Worm (Caenorhabditis elegans): ENCODE data around the gene F13H8.6.

The F13H8.6 gene

ce11 chrII:6324086-6324485 is 37.3 kb upstream of the F13H8.6 start, which contains the start of gene sma-6:
Gene sma-6 (plus strand): TSS chrII:6324484.
- TF ChIP-seq fos-1 (tag; optimal IDR thresholded peaks at IDR 0.05) (no peak), arid-1 (GFP tag; conservative IDR thresholded peaks at IDR 0.05) (no peak), nhr-237 (tag; optimal IDR thresholded peaks at IDR 0.05) (no peak), nhr-77 (tag; optimal IDR thresholded peaks at IDR 0.05) (no peak), tag-97 (GFP tag; IDR thresholded peaks at IDR 0.05) (no peak), dve-1 (tag; optimal IDR thresholded peaks at IDR 0.05; ENCODE audit: insufficient read depth) (peak; percentile 12), mdl-1 (tag; optimal IDR thresholded peaks at IDR 0.05) (no peak), snpc-4 (tag; optimal IDR thresholded peaks at IDR 0.05) (no peak), dpl-1 (GFP tag; optimal IDR thresholded peaks at IDR 0.05) (no peak), ceh-44 (GFP tag; IDR thresholded peaks at IDR 0.05) (no peak), vab-7 (GFP tag; IDR thresholded peaks at IDR 0.05) (no peak), unc-130 (GFP tag; optimal IDR thresholded peaks at IDR 0.05) (no peak), pqm-1 (tag; optimal IDR thresholded peaks at IDR 0.05) (peak; percentile 22), ces-1 (GFP tag; optimal IDR thresholded peaks at IDR 0.05) (no peak), nhr-28 (tag; optimal IDR thresholded peaks at IDR 0.05) (peak; percentile 24), dmd-6 (GFP tag; IDR thresholded peaks at IDR 0.05) (no peak), dmd-8 (GFP tag; IDR thresholded peaks at IDR 0.05) (no peak), F44E2.7 (GFP tag; IDR thresholded peaks at IDR 0.05) (no peak), D1046.2 (GFP tag; IDR thresholded peaks at IDR 0.05) (no peak)

- TF ChIP-seq daf-19 (GFP tag; conservative IDR thresholded peaks at IDR 0.05) (no peak), saeg-2 (GFP tag; IDR thresholded peaks at IDR 0.05) (no peak), fos-1 (tag; optimal IDR thresholded peaks at IDR 0.05) (no peak), zip-2 (tag; optimal IDR thresholded peaks at IDR 0.05) (no peak), nhr-42 (GFP tag; IDR thresholded peaks at IDR 0.05) (no peak), daf-8 (GFP tag; IDR thresholded peaks at IDR 0.05) (no peak), madf-9 (GFP tag; conservative IDR thresholded peaks at IDR 0.05) (no peak), ZK546.5 (tag; optimal IDR thresholded peaks at IDR 0.05) (no peak), ceh-28 (tag; optimal IDR thresholded peaks at IDR 0.05) (no peak), nhr-11 (tag; optimal IDR thresholded peaks at IDR 0.05) (no peak), dmd-8 (GFP tag; IDR thresholded peaks at IDR 0.05) (no peak), lsy-2 (tag; optimal IDR thresholded peaks at IDR 0.05) (no peak), attf-4 (tag; optimal IDR thresholded peaks at IDR 0.05) (no peak), php-3 (GFP tag; IDR thresholded peaks at IDR 0.05) (no peak), zfp-2 (tag; optimal IDR thresholded peaks at IDR 0.05) (no peak), T20F7.1 (GFP tag; optimal IDR thresholded peaks at IDR 0.05) (no peak)
Observed at ce11 chrII:6322979-6323378, 36.2 kb upstream of the F13H8.6 start, which contains the start of gene C32D5.4. Gene C32D5.4 (minus strand): TSS chrII:6323079.

ce11 chrII:6322081-6322480 is 35.3 kb upstream of the F13H8.6 start:
- TF ChIP-seq unc-62 (GFP tag; optimal IDR thresholded peaks at IDR 0.05 in 1 of 2) (peak in 1 of 2 experiments; percentile 97), unc-62 (tag; optimal IDR thresholded peaks at IDR 0.05) (no peak), lin-29 (GFP tag; IDR thresholded peaks at IDR 0.05) (no peak)

- TF ChIP-seq mes-2 (tag; optimal IDR thresholded peaks at IDR 0.05; ENCODE audit: poor library complexity, severe bottlenecking) (peak; percentile 40), aha-1 (tag) (peak; percentile 88), rbr-2 (tag; optimal IDR thresholded peaks at IDR 0.05) (peak; percentile 20), unc-62 (GFP tag; optimal IDR thresholded peaks at IDR 0.05 in 1 of 2) (peak in 1 of 2 experiments; percentile 93), unc-62 (tag; optimal IDR thresholded peaks at IDR 0.05) (no peak), attf-4 (tag; optimal IDR thresholded peaks at IDR 0.05) (no peak), hmg-1.1 (GFP tag; IDR thresholded peaks at IDR 0.05) (0 out of 2 replicates have a peak, but pooled peaks have one; percentile 16), unc-39 (tag; optimal IDR thresholded peaks at IDR 0.05) (no peak), dmd-9 (GFP tag; IDR thresholded peaks at IDR 0.05) (no peak), nhr-6 (tag; optimal IDR thresholded peaks at IDR 0.05) (peak; percentile 23), hlh-30 (tag; optimal IDR thresholded peaks at IDR 0.05; ENCODE audit: insufficient read depth) (peak; percentile 11), lin-38 (GFP tag; IDR thresholded peaks at IDR 0.05) (peak; percentile 93), dpl-1 (GFP tag; optimal IDR thresholded peaks at IDR 0.05) (peak; percentile 88), lsy-2 (tag; optimal IDR thresholded peaks at IDR 0.05) (peak in 1 of 2 experiments; percentile 65)
Observed at ce11 chrII:6320655-6321388, 34.1 kb upstream of the F13H8.6 start, which contains the start of gene efr-3. Gene efr-3 (minus strand): TSS chrII:6321159.
